Fruit fly (Drosophila melanogaster) whole organism, pupa: Measurements from ENCODE around the gene CG3603.
A peak's percentile ranks its signal among the peaks of the same experiment; 100 is the strongest.

ENCODE experiments used
- CG10348 ChIP-seq: fragments of 200-800 bp; sonication (Bioruptor generic); IDR thresholded peaks from 2 replicates; pipeline ENCODE4 v1.3.6; 2022; ENCODE audit warnings: missing biosample characterization, missing genetic modification characterization
- CG12605 ChIP-seq: fragments of 200-800 bp; sonication (Bioruptor generic); IDR thresholded peaks from 2 replicates; pipeline ENCODE4 v1.3.6; 2022; ENCODE audit warnings: missing biosample characterization, missing genetic modification characterization
- CG13204 ChIP-seq: fragments of 200-800 bp; sonication (Bioruptor generic); optimal IDR thresholded peaks from 2 replicates; lab custom pipeline; 2018; ENCODE audit warnings: missing biosample characterization, mild to moderate bottlenecking, missing genetic modification characterization, moderate library complexity
- CG14655 ChIP-seq: fragments of 200-800 bp; sonication (Bioruptor generic); optimal IDR thresholded peaks from 3 replicates; lab custom pipeline; 2017; ENCODE audit warnings: mild to moderate bottlenecking, missing biosample characterization, missing genetic modification reagents, missing genetic modification characterization
- CG15710 ChIP-seq: fragments of 200-800 bp; sonication (Bioruptor generic); optimal IDR thresholded peaks from 2 replicates; lab custom pipeline; 2018; ENCODE audit warnings: missing biosample characterization, mild to moderate bottlenecking, missing genetic modification characterization, moderate library complexity
- CG17806 ChIP-seq: fragments of 200-800 bp; sonication (Bioruptor generic); optimal IDR thresholded peaks from 2 replicates; lab custom pipeline; 2018; ENCODE audit warnings: missing biosample characterization, mild to moderate bottlenecking, missing genetic modification characterization, moderate library complexity
- CG32121 ChIP-seq: fragments of 200-800 bp; sonication (Bioruptor generic); IDR thresholded peaks from 2 replicates; pipeline ENCODE4 v1.3.6; 2022; ENCODE audit warnings: missing biosample characterization, missing genetic modification characterization
- CG34367 ChIP-seq: fragments of 200-800 bp; sonication (Bioruptor generic); optimal IDR thresholded peaks from 2 replicates; lab custom pipeline; 2018; ENCODE audit warnings: missing biosample characterization, mild to moderate bottlenecking, missing genetic modification characterization
- CG4496 ChIP-seq: fragments of 200-800 bp; sonication (Bioruptor generic); IDR thresholded peaks from 3 replicates; pipeline ENCODE4 v1.3.6; 2022; ENCODE audit warnings: missing biosample characterization, missing genetic modification characterization
- CG8159 ChIP-seq: fragments of 200-800 bp; sonication (Bioruptor generic); optimal IDR thresholded peaks from 3 replicates; lab custom pipeline; 2018; ENCODE audit warnings: missing biosample characterization, mild to moderate bottlenecking, missing genetic modification characterization, moderate library complexity
- CG8301 ChIP-seq: fragments of 200-800 bp; sonication (Bioruptor generic); optimal IDR thresholded peaks from 2 replicates; lab custom pipeline; 2018; ENCODE audit warnings: missing biosample characterization, mild to moderate bottlenecking, missing genetic modification characterization
- CG9948 ChIP-seq: fragments of 200-800 bp; sonication (Bioruptor generic); optimal IDR thresholded peaks from 2 replicates; lab custom pipeline; 2018; ENCODE audit warnings: missing biosample characterization, mild to moderate bottlenecking, missing genetic modification characterization, moderate library complexity
- D1 ChIP-seq: fragments of 200-800 bp; sonication (Bioruptor generic); optimal IDR thresholded peaks from 2 replicates; lab custom pipeline; 2018; ENCODE audit warnings: missing biosample characterization, mild to moderate bottlenecking, missing genetic modification characterization, moderate library complexity
- EcR ChIP-seq: fragments of 200-800 bp; sonication (Bioruptor generic); optimal IDR thresholded peaks from 3 replicates; lab custom pipeline; 2019; ENCODE audit warnings: missing biosample characterization, missing genetic modification characterization, mild to moderate bottlenecking, moderate library complexity, missing genetic modification reagents
- Ets98B ChIP-seq: fragments of 200-800 bp; sonication (Bioruptor generic); IDR thresholded peaks from 2 replicates; pipeline ENCODE4 v1.3.6; 2022; ENCODE audit warnings: missing biosample characterization, missing genetic modification characterization
- Pif1A ChIP-seq: fragments of 200-800 bp; sonication (Bioruptor generic); optimal IDR thresholded peaks from 3 replicates; lab custom pipeline; 2016; ENCODE audit warnings: missing biosample characterization, missing genetic modification characterization
- Pif1B ChIP-seq: fragments of 200-800 bp; sonication (Bioruptor generic); optimal IDR thresholded peaks from 3 replicates; lab custom pipeline; 2016; ENCODE audit warnings: missing biosample characterization, missing genetic modification characterization
- Snoo ChIP-seq: fragments of 200-800 bp; sonication (Bioruptor generic); optimal IDR thresholded peaks from 3 replicates; lab custom pipeline; 2017; ENCODE audit warnings: missing biosample characterization, mild to moderate bottlenecking, missing genetic modification characterization, inconsistent platforms
- fd96Ca ChIP-seq: fragments of 200-800 bp; sonication (Bioruptor generic); IDR thresholded peaks from 3 replicates; pipeline ENCODE4 v1.3.6; 2022; ENCODE audit warnings: missing biosample characterization, missing genetic modification characterization
- gl ChIP-seq: fragments of 200-800 bp; sonication (Bioruptor generic); optimal IDR thresholded peaks from 2 replicates; lab custom pipeline; 2018; ENCODE audit warnings: missing biosample characterization, mild to moderate bottlenecking, missing genetic modification characterization
- rn ChIP-seq: fragments of 200-800 bp; sonication (Bioruptor generic); IDR thresholded peaks from 2 replicates; pipeline ENCODE4 v1.3.6; 2022; ENCODE audit warnings: missing biosample characterization, missing genetic modification characterization

CG3603 gene

dm6 chrX:2947545-2948072, at the start of gene CG3603:
Gene CG3603, plus strand, starts transcription at chrX:2948034.
- TF ChIP-seq CG13204 (GFP tag; lab: Kevin White, UChicago) (peak; percentile 69), CG12605 (GFP tag; lab: Robert Waterston, UW) (peak; percentile 83), gl (peak; percentile 82), CG9948 (tag; lab: Kevin White, UChicago) (no peak), CG17806 (tag; lab: Kevin White, UChicago) (peak; percentile 55), fd96Ca (peak; percentile 44; the same call in 1 of the 3 replicates), CG8159 (tag; lab: Kevin White, UChicago) (peak; percentile 61), EcR (GFP tag; lab: Kevin White, UChicago) (no peak), CG8301 (tag; lab: Kevin White, UChicago) (peak; percentile 66), Pif1B (peak; percentile 78), CG15710 (peak; percentile 37), CG10348 (GFP tag; lab: Robert Waterston, UW) (no peak), CG4496 (peak; percentile 81), Snoo (peak; percentile 81), CG14655 (peak; percentile 78), D1 (tag; lab: Kevin White, UChicago) (peak; percentile 26), CG32121 (peak; percentile 73), Ets98B (peak; percentile 75), CG34367 (tag; lab: Kevin White, UChicago) (peak; percentile 77), rn (GFP tag; lab: Robert Waterston, UW) (no peak), Pif1A (GFP tag; lab: Kevin White, UChicago) (peak; percentile 87)

DNA sequence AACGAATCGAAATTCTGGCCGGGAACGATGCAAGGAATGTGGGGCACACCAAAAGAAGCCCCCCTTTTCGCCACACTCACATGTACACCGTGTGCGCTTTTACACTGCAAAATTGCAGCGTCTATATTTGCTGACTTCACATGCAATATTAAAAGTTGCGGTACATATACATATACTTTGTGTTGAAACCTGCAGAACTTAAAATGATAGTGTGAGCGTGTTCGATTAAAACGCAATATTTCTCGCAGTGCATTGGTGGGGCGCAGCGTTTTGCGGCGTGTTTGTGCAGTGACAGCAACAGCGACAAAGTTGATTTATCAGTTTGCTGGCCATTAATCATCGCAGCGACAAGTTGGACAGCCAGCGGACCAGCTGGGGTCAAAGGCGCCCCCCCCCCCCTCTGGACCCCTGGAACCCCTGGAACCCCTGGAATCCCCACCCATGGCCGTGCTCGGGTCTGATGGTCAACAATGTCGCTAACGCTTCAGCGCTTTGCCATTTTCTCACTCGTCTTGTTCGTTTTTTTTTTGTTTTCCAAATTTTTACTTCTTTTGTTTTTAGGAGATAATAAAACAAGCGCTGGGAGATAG, 40.6 kb upstream of the CG3603 start:
- peak; percentile 7 for TF ChIP-seq CG9948 (tag; lab: Kevin White, UChicago)
- peak; percentile 15 for TF ChIP-seq CG34367 (tag; lab: Kevin White, UChicago)
- no peak for TF ChIP-seq Snoo
- 0 out of 2 replicates have a peak, but pooled peaks have one; percentile 18 for TF ChIP-seq Ets98B
- no peak for TF ChIP-seq rn (GFP tag; lab: Robert Waterston, UW)
- TF ChIP-seq CG13204 (GFP tag; lab: Kevin White, UChicago), result no peak
- TF ChIP-seq CG32121, result no peak
- no peak for TF ChIP-seq CG8301 (tag; lab: Kevin White, UChicago)
- TF ChIP-seq Pif1B, result no peak
- TF ChIP-seq CG12605 (GFP tag; lab: Robert Waterston, UW), result no peak
- peak; percentile 14 for TF ChIP-seq CG17806 (tag; lab: Kevin White, UChicago)
- TF ChIP-seq fd96Ca, result 0 out of 3 replicates have a peak, but pooled peaks have one; percentile 27
- TF ChIP-seq EcR (GFP tag; lab: Kevin White, UChicago), result no peak
- TF ChIP-seq CG14655, result peak; percentile 16
- peak; percentile 9 for TF ChIP-seq Pif1A (GFP tag; lab: Kevin White, UChicago)
- TF ChIP-seq CG8159 (tag; lab: Kevin White, UChicago), result peak; percentile 20
- TF ChIP-seq CG4496, result peak; percentile 41; the same call in 1 of the 3 replicates
- no peak for TF ChIP-seq CG15710
- no peak for TF ChIP-seq gl
- TF ChIP-seq CG10348 (GFP tag; lab: Robert Waterston, UW), result no peak
- TF ChIP-seq D1 (tag; lab: Kevin White, UChicago), result no peak
- TF ChIP-seq, all 21 proteins: peak for 9

dm6 chrX:2912581-2912980, 35.3 kb upstream of the CG3603 start:
- no peak for TF ChIP-seq CG8301 (tag; lab: Kevin White, UChicago)
- no peak for TF ChIP-seq Snoo
- no peak for TF ChIP-seq CG15710
- no peak for TF ChIP-seq rn (GFP tag; lab: Robert Waterston, UW)
- no peak for TF ChIP-seq D1 (tag; lab: Kevin White, UChicago)
- no peak for TF ChIP-seq gl
- no peak for TF ChIP-seq Ets98B
- no peak for TF ChIP-seq CG9948 (tag; lab: Kevin White, UChicago)
- no peak for TF ChIP-seq CG14655
- no peak for TF ChIP-seq CG12605 (GFP tag; lab: Robert Waterston, UW)

DNA sequence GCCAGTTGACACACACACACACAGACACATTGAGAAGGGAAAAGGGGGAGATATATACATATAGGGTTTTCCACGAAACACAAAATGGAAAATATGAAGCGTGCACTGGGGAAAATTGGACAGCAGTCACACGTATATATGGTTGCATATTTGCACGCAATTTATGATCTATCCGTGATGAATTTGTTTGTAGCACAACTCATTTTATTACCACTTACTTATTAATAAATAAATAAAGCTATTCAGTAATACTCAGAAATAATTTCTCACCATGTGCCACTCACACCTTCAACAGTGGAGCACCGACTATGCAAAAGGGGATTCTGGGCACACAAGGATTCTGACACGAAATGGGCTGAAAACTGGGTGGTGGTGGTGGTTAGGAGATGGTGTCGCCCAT, 33.7 kb upstream of the CG3603 start:
- TF ChIP-seq CG8301 (tag; lab: Kevin White, UChicago) (no peak), Pif1A (GFP tag; lab: Kevin White, UChicago) (no peak), CG14655 (peak; percentile 6), CG13204 (GFP tag; lab: Kevin White, UChicago) (no peak), CG4496 (no peak), EcR (GFP tag; lab: Kevin White, UChicago) (no peak), rn (GFP tag; lab: Robert Waterston, UW) (no peak), CG12605 (GFP tag; lab: Robert Waterston, UW) (no peak), Pif1B (no peak), CG32121 (no peak), gl (no peak), Snoo (no peak), CG34367 (tag; lab: Kevin White, UChicago) (no peak), CG17806 (tag; lab: Kevin White, UChicago) (no peak), CG10348 (GFP tag; lab: Robert Waterston, UW) (no peak), D1 (tag; lab: Kevin White, UChicago) (no peak), fd96Ca (no peak), CG9948 (tag; lab: Kevin White, UChicago) (peak; percentile 5), CG8159 (tag; lab: Kevin White, UChicago) (peak; percentile 34), Ets98B (no peak), CG15710 (peak; percentile 16)

- TF ChIP-seq Pif1B, result no peak
- TF ChIP-seq CG10348 (GFP tag; lab: Robert Waterston, UW), result no peak
- TF ChIP-seq D1 (tag; lab: Kevin White, UChicago), result no peak
- TF ChIP-seq CG4496, result no peak
- no peak for TF ChIP-seq EcR (GFP tag; lab: Kevin White, UChicago)
- no peak for TF ChIP-seq Pif1A (GFP tag; lab: Kevin White, UChicago)
- no peak for TF ChIP-seq CG12605 (GFP tag; lab: Robert Waterston, UW)
- no peak for TF ChIP-seq CG17806 (tag; lab: Kevin White, UChicago)
- no peak for TF ChIP-seq CG34367 (tag; lab: Kevin White, UChicago)
- no peak for TF ChIP-seq rn (GFP tag; lab: Robert Waterston, UW)
- no peak for TF ChIP-seq Ets98B
- no peak for TF ChIP-seq CG32121
- no peak for TF ChIP-seq CG13204 (GFP tag; lab: Kevin White, UChicago)
- TF ChIP-seq CG8301 (tag; lab: Kevin White, UChicago), result no peak
- TF ChIP-seq fd96Ca, result no peak
- TF ChIP-seq CG15710, result no peak
- TF ChIP-seq Snoo, result no peak
- TF ChIP-seq CG14655, result no peak
- TF ChIP-seq gl, result no peak
Measured at dm6 chrX:2915108-2915507, 32.7 kb upstream of the CG3603 start.
